Fruit fly (Drosophila melanogaster): ENCODE results near the gene mRpL47.

- TF ChIP-seq Xbp1 (GFP tag; optimal IDR thresholded peaks at IDR 0.05) (no peak), Ssrp (tag; optimal IDR thresholded peaks at IDR 0.05) (no peak), CG10366 (GFP tag; IDR thresholded peaks at IDR 0.05) (no peak), Fer2 (tag; optimal IDR thresholded peaks at IDR 0.05) (no peak), ci (GFP tag; IDR thresholded peaks at IDR 0.05) (no peak), sens-2 (GFP tag; IDR thresholded peaks at IDR 0.05) (no peak), grau (tag; optimal IDR thresholded peaks at IDR 0.05) (no peak), Antp (GFP tag; optimal IDR thresholded peaks at IDR 0.05) (no peak), ab (GFP tag; optimal IDR thresholded peaks at IDR 0.05) (no peak), Dip3 (GFP tag; optimal IDR thresholded peaks at IDR 0.05) (no peak), fd102C (GFP tag; optimal IDR thresholded peaks at IDR 0.05) (no peak), Doc3 (GFP tag; IDR thresholded peaks at IDR 0.05; ENCODE audit: partially characterized antibody) (no peak)
These were observed 28.1 kb downstream of the mRpL47 start for dm6 chr3R:9487561-9487960.
